1 fruit fly cellular context compared by ENCODE assay signal in genomic region chrX:18546785-18547184, dm6.
TF ChIP-seq lines count a peak whose summit lies in the region.

No protein-coding gene starts in this region.

TF ChIP-seq in whole organism, embryonic, 481 proteins besides CTCF, POLR2A, EP300 and RAD21 (continued from another document and continues in another):
- TF ChIP-seq ab (GFP tag; optimal IDR thresholded peaks at IDR 0.05; lab: Kevin White, UChicago) (peak; percentile 39), MBD-R2 (GFP tag; IDR thresholded peaks at IDR 0.05; lab: Robert Waterston, UW) (peak; percentile 77), CrebB (tag; optimal IDR thresholded peaks at IDR 0.05; lab: Kevin White, UChicago) (peak; percentile 53), CG6791 (GFP tag; IDR thresholded peaks at IDR 0.05; lab: Robert Waterston, UW; ENCODE audit: partially characterized antibody) (no peak), Abd-B (GFP tag; optimal IDR thresholded peaks at IDR 0.05; lab: Kevin White, UChicago) (peak; percentile 77), Opbp (GFP tag; IDR thresholded peaks at IDR 0.05; lab: Robert Waterston, UW; ENCODE audit: partially characterized antibody) (no peak), danr (GFP tag; IDR thresholded peaks at IDR 0.05; lab: Robert Waterston, UW) (peak; percentile 77), CG43689 (GFP tag; IDR thresholded peaks at IDR 0.05; lab: Robert Waterston, UW) (peak; percentile 39; the same call in 1 of the 2 replicates), az2 (GFP tag; optimal IDR thresholded peaks at IDR 0.05; lab: Kevin White, UChicago) (peak; percentile 68), BtbVII (GFP tag; optimal IDR thresholded peaks at IDR 0.05; lab: Kevin White, UChicago) (peak; percentile 58), CG10147 (GFP tag; optimal IDR thresholded peaks at IDR 0.05; lab: Kevin White, UChicago) (peak; percentile 72), ash1 (GFP tag; optimal IDR thresholded peaks at IDR 0.05; lab: Kevin White, UChicago) (no peak), cwo (GFP tag; optimal IDR thresholded peaks at IDR 0.05; lab: Kevin White, UChicago) (peak; percentile 71), CG1602 (GFP tag; optimal IDR thresholded peaks at IDR 0.05; lab: Kevin White, UChicago) (peak; percentile 63), CG10654 (GFP tag; optimal IDR thresholded peaks at IDR 0.05; lab: Kevin White, UChicago) (peak; percentile 58), CG5953 (GFP tag; IDR thresholded peaks at IDR 0.05; lab: Robert Waterston, UW) (peak; percentile 81), Sry-β (GFP tag; optimal IDR thresholded peaks at IDR 0.05; lab: Kevin White, UChicago) (no peak), CG1832 (GFP tag; optimal IDR thresholded peaks at IDR 0.05; lab: Kevin White, UChicago) (no peak), fd3F (GFP tag; optimal IDR thresholded peaks at IDR 0.05; lab: Kevin White, UChicago) (peak; percentile 81), CG14441 (GFP tag; IDR thresholded peaks at IDR 0.05; lab: Robert Waterston, UW) (peak; percentile 92), CG30020 (tag; optimal IDR thresholded peaks at IDR 0.05; lab: Kevin White, UChicago) (no peak), CG17385 (GFP tag; optimal IDR thresholded peaks at IDR 0.05; lab: Kevin White, UChicago) (peak; percentile 61), gfzf (GFP tag; optimal IDR thresholded peaks at IDR 0.05; lab: Kevin White, UChicago) (no peak), CG3065 (GFP tag; optimal IDR thresholded peaks at IDR 0.05; lab: Kevin White, UChicago) (no peak), Myb (GFP tag; optimal IDR thresholded peaks at IDR 0.05; lab: Kevin White, UChicago) (peak; percentile 57), crp (GFP tag; optimal IDR thresholded peaks at IDR 0.05; lab: Kevin White, UChicago) (peak in 1 of 2 experiments; percentile 2), bsh (GFP tag; optimal IDR thresholded peaks at IDR 0.05; lab: Kevin White, UChicago) (peak in 1 of 2 experiments; percentile 71), CG6654 (GFP tag; optimal IDR thresholded peaks at IDR 0.05; lab: Kevin White, UChicago) (peak; percentile 15), H15 (GFP tag; IDR thresholded peaks at IDR 0.05; lab: Robert Waterston, UW) (peak; percentile 83), cg (GFP tag; optimal IDR thresholded peaks at IDR 0.05; lab: Kevin White, UChicago) (no peak), Dbx (GFP tag; IDR thresholded peaks at IDR 0.05; lab: Robert Waterston, UW) (peak; percentile 88), CG17912 (GFP tag; optimal IDR thresholded peaks at IDR 0.05; lab: Kevin White, UChicago) (no peak), en (GFP tag; optimal IDR thresholded peaks at IDR 0.05; lab: Kevin White, UChicago) (peak; percentile 62), CG8089 (GFP tag; optimal IDR thresholded peaks at IDR 0.05; lab: Kevin White, UChicago) (peak; percentile 55), chif (GFP tag; optimal IDR thresholded peaks at IDR 0.05; lab: Kevin White, UChicago) (peak; percentile 52 to 67), CG34422 (GFP tag; IDR thresholded peaks at IDR 0.05; lab: Robert Waterston, UW) (peak; percentile 79), D19A (tag; optimal IDR thresholded peaks at IDR 0.05; lab: Kevin White, UChicago) (peak; percentile 97), Deaf1 (tag; optimal IDR thresholded peaks at IDR 0.05; lab: Kevin White, UChicago) (peak; percentile 52), CG18011 (GFP tag; optimal IDR thresholded peaks at IDR 0.05; lab: Kevin White, UChicago) (peak; percentile 44), tio (GFP tag; optimal IDR thresholded peaks at IDR 0.05; lab: Kevin White, UChicago) (peak; percentile 50), CG1647 (GFP tag; optimal IDR thresholded peaks at IDR 0.05; lab: Kevin White, UChicago) (peak; percentile 71), Dek (tag; optimal IDR thresholded peaks at IDR 0.05; lab: Kevin White, UChicago) (peak; percentile 68), CG2678 (tag; optimal IDR thresholded peaks at IDR 0.05; lab: Kevin White, UChicago) (peak; percentile 87), Doc2 (GFP tag; IDR thresholded peaks at IDR 0.05; lab: Robert Waterston, UW) (0 out of 2 replicates have a peak, but pooled peaks have one; percentile 17), slou (GFP tag; optimal IDR thresholded peaks at IDR 0.05; lab: Kevin White, UChicago) (no peak), Ets97D (GFP tag; optimal IDR thresholded peaks at IDR 0.05; lab: Kevin White, UChicago) (no peak), CG14667 (GFP tag; IDR thresholded peaks at IDR 0.05; lab: Robert Waterston, UW) (peak; percentile 81), wek (GFP tag; optimal IDR thresholded peaks at IDR 0.05; lab: Kevin White, UChicago) (peak; percentile 41), nom (GFP tag; optimal IDR thresholded peaks at IDR 0.05; lab: Kevin White, UChicago) (no peak), da (GFP tag; optimal IDR thresholded peaks at IDR 0.05; lab: Kevin White, UChicago) (no peak), tap (tag; optimal IDR thresholded peaks at IDR 0.05; lab: Kevin White, UChicago) (peak; percentile 73), p53 (GFP tag; optimal IDR thresholded peaks at IDR 0.05; lab: Kevin White, UChicago) (peak; percentile 11), dm (GFP tag; optimal IDR thresholded peaks at IDR 0.05; lab: Kevin White, UChicago) (peak; percentile 40), CG6689 (GFP tag; IDR thresholded peaks at IDR 0.05; lab: Robert Waterston, UW) (peak; percentile 86), D19B (GFP tag; optimal IDR thresholded peaks at IDR 0.05; lab: Kevin White, UChicago) (peak; percentile 52), CG7556 (GFP tag; optimal IDR thresholded peaks at IDR 0.05; lab: Kevin White, UChicago) (peak; percentile 61), NFAT (GFP tag; IDR thresholded peaks at IDR 0.05; lab: Robert Waterston, UW) (peak; percentile 86), Dfd (GFP tag; optimal IDR thresholded peaks at IDR 0.05; lab: Kevin White, UChicago) (no peak), CG12942 (GFP tag; optimal IDR thresholded peaks at IDR 0.05; lab: Kevin White, UChicago) (peak; percentile 51), eve (GFP tag; optimal IDR thresholded peaks at IDR 0.05; lab: Kevin White, UChicago) (peak in 1 of 2 experiments; percentile 84), Side (GFP tag; optimal IDR thresholded peaks at IDR 0.05; lab: Kevin White, UChicago) (peak; percentile 66), ara (GFP tag; IDR thresholded peaks at IDR 0.05; lab: Robert Waterston, UW) (peak; percentile 83), twi (tag; optimal IDR thresholded peaks at IDR 0.05; lab: Kevin White, UChicago) (peak; percentile 23), CG6813 (GFP tag; optimal IDR thresholded peaks at IDR 0.05; lab: Kevin White, UChicago) (peak; percentile 57), croc (GFP tag; conservative IDR thresholded peaks at IDR 0.05; lab: Robert Waterston, UW) (0 out of 3 replicates have a peak, but pooled peaks have one; percentile 37), TFAM (GFP tag; optimal IDR thresholded peaks at IDR 0.05; lab: Kevin White, UChicago) (no peak), nmo (GFP tag; optimal IDR thresholded peaks at IDR 0.05; lab: Kevin White, UChicago) (peak; percentile 78), CG13624 (GFP tag; optimal IDR thresholded peaks at IDR 0.05; lab: Kevin White, UChicago) (peak; percentile 81), CG4820 (GFP tag; optimal IDR thresholded peaks at IDR 0.05; lab: Kevin White, UChicago) (peak; percentile 55), Hey (tag; optimal IDR thresholded peaks at IDR 0.05; lab: Kevin White, UChicago) (no peak), CG17359 (tag; optimal IDR thresholded peaks at IDR 0.05; lab: Kevin White, UChicago) (peak; percentile 74), insv (GFP tag; optimal IDR thresholded peaks at IDR 0.05; lab: Kevin White, UChicago) (no peak), Bdp1 (GFP tag; optimal IDR thresholded peaks at IDR 0.05; lab: Kevin White, UChicago) (peak; percentile 51), CG10543 (GFP tag; optimal IDR thresholded peaks at IDR 0.05; lab: Kevin White, UChicago) (peak; percentile 64), nau (GFP tag; optimal IDR thresholded peaks at IDR 0.05; lab: Kevin White, UChicago) (peak; percentile 24), E2f2 (GFP tag; IDR thresholded peaks at IDR 0.05; lab: Robert Waterston, UW) (peak; percentile 53), mld (GFP tag; IDR thresholded peaks at IDR 0.05; lab: Robert Waterston, UW; ENCODE audit: partially characterized antibody) (no peak), Mrtf (GFP tag; IDR thresholded peaks at IDR 0.05; lab: Robert Waterston, UW) (peak; percentile 75; the same call in 2 of the 3 replicates), h (optimal IDR thresholded peaks at IDR 0.05; lab: Kevin White, UChicago) (no peak), crc (GFP tag; optimal IDR thresholded peaks at IDR 0.05; lab: Kevin White, UChicago) (peak; percentile 50), Pdp1 (GFP tag; optimal IDR thresholded peaks at IDR 0.05; lab: Kevin White, UChicago) (peak; percentile 77 to 78), Dref (GFP tag; IDR thresholded peaks at IDR 0.05; lab: Robert Waterston, UW) (0 out of 2 replicates have a peak, but pooled peaks have one; percentile 8), Aef1 (GFP tag; IDR thresholded peaks at IDR 0.05; lab: Robert Waterston, UW) (peak; percentile 91), Sry-δ (GFP tag; optimal IDR thresholded peaks at IDR 0.05; lab: Kevin White, UChicago) (peak; percentile 27), gro (GFP tag; optimal IDR thresholded peaks at IDR 0.05; lab: Kevin White, UChicago) (peak; percentile 76), tll (GFP tag; optimal IDR thresholded peaks at IDR 0.05; lab: Kevin White, UChicago) (no peak), btn (GFP tag; optimal IDR thresholded peaks at IDR 0.05; lab: Kevin White, UChicago) (peak; percentile 47), Eip74EF (GFP tag; optimal IDR thresholded peaks at IDR 0.05; lab: Kevin White, UChicago) (peak in 1 of 2 experiments; percentile 54), ac (GFP tag; optimal IDR thresholded peaks at IDR 0.05; lab: Kevin White, UChicago) (no peak), CG10462 (GFP tag; optimal IDR thresholded peaks at IDR 0.05; lab: Kevin White, UChicago) (peak; percentile 28), zfh1 (GFP tag; IDR thresholded peaks at IDR 0.05; lab: Robert Waterston, UW) (peak; percentile 82), Xrp1 (GFP tag; IDR thresholded peaks at IDR 0.05; lab: Robert Waterston, UW) (peak; percentile 85), CG12236 (GFP tag; optimal IDR thresholded peaks at IDR 0.05; lab: Kevin White, UChicago) (peak; percentile 37), Drgx (GFP tag; IDR thresholded peaks at IDR 0.05; lab: Robert Waterston, UW) (peak; percentile 91), yki (optimal IDR thresholded peaks at IDR 0.05; lab: Kevin White, UChicago) (no peak), CG7745 (tag; optimal IDR thresholded peaks at IDR 0.05; lab: Kevin White, UChicago) (no peak), lmd (GFP tag; IDR thresholded peaks at IDR 0.05; lab: Robert Waterston, UW) (peak; percentile 89), CG17802 (tag; optimal IDR thresholded peaks at IDR 0.05; lab: Kevin White, UChicago) (no peak), nerfin-1 (tag; optimal IDR thresholded peaks at IDR 0.05; lab: Kevin White, UChicago) (peak; percentile 52), unpg (GFP tag; optimal IDR thresholded peaks at IDR 0.05; lab: Kevin White, UChicago) (peak; percentile 82), CG4424 (GFP tag; optimal IDR thresholded peaks at IDR 0.05; lab: Kevin White, UChicago) (peak; percentile 62), chn (GFP tag; optimal IDR thresholded peaks at IDR 0.05; lab: Kevin White, UChicago) (peak; percentile 42), ham (GFP tag; IDR thresholded peaks at IDR 0.05; lab: Robert Waterston, UW) (peak; percentile 12; the same call in 1 of the 2 replicates), CG3726 (GFP tag; IDR thresholded peaks at IDR 0.05; lab: Robert Waterston, UW) (no peak), gt (GFP tag; IDR thresholded peaks at IDR 0.05; lab: Robert Waterston, UW) (0 out of 2 replicates have a peak, but pooled peaks have one; percentile 28), pzg (GFP tag; optimal IDR thresholded peaks at IDR 0.05; lab: Kevin White, UChicago) (no peak), pnt (GFP tag; optimal IDR thresholded peaks at IDR 0.05; lab: Kevin White, UChicago) (peak; percentile 76), emc (GFP tag; optimal IDR thresholded peaks at IDR 0.05; lab: Kevin White, UChicago) (peak; percentile 32), pho (GFP tag; optimal IDR thresholded peaks at IDR 0.05; lab: Kevin White, UChicago) (peak; percentile 67), CG10366 (GFP tag; IDR thresholded peaks at IDR 0.05; lab: Robert Waterston, UW) (peak; percentile 77), Bgb (GFP tag; IDR thresholded peaks at IDR 0.05; lab: Robert Waterston, UW; ENCODE audit: partially characterized antibody) (no peak), caup (GFP tag; optimal IDR thresholded peaks at IDR 0.05; lab: Kevin White, UChicago; ENCODE audit: severe bottlenecking) (peak; percentile 68), pfk (GFP tag; optimal IDR thresholded peaks at IDR 0.05; lab: Kevin White, UChicago) (no peak), CG7372 (GFP tag; IDR thresholded peaks at IDR 0.05; lab: Robert Waterston, UW) (peak; percentile 88), CG13424 (tag; optimal IDR thresholded peaks at IDR 0.05; lab: Kevin White, UChicago) (peak; percentile 85), CG17328 (GFP tag; IDR thresholded peaks at IDR 0.05; lab: Robert Waterston, UW) (peak; percentile 73), CG11093 (GFP tag; IDR thresholded peaks at IDR 0.05; lab: Robert Waterston, UW) (peak; percentile 82), Dad (GFP tag; optimal IDR thresholded peaks at IDR 0.05; lab: Kevin White, UChicago) (peak; percentile 61), Med (GFP tag; lab: Kevin White, UChicago) (peak; percentile 97), GATAe (GFP tag; conservative IDR thresholded peaks at IDR 0.05; lab: Robert Waterston, UW) (peak; percentile 45; the same call in 1 of the 2 replicates), hth (optimal IDR thresholded peaks at IDR 0.05; lab: Kevin White, UChicago) (no peak), run (tag; optimal IDR thresholded peaks at IDR 0.05; lab: Kevin White, UChicago) (peak; percentile 53), disco-r (GFP tag; optimal IDR thresholded peaks at IDR 0.05; lab: Kevin White, UChicago) (peak; percentile 62), Chrac-16 (GFP tag; optimal IDR thresholded peaks at IDR 0.05; lab: Kevin White, UChicago) (peak; percentile 54), MESR4 (GFP tag; optimal IDR thresholded peaks at IDR 0.05; lab: Kevin White, UChicago) (no peak), bigmax (GFP tag; optimal IDR thresholded peaks at IDR 0.05; lab: Kevin White, UChicago) (no peak), CG7839 (tag; optimal IDR thresholded peaks at IDR 0.05; lab: Kevin White, UChicago) (peak; percentile 84), gce (GFP tag; IDR thresholded peaks at IDR 0.05; lab: Robert Waterston, UW) (peak; percentile 45; the same call in 2 of the 3 replicates), Hr3 (GFP tag; optimal IDR thresholded peaks at IDR 0.05; lab: Kevin White, UChicago) (peak; percentile 50), ranshi (GFP tag; IDR thresholded peaks at IDR 0.05; lab: Robert Waterston, UW) (peak; percentile 85), CG6765 (GFP tag; optimal IDR thresholded peaks at IDR 0.05; lab: Kevin White, UChicago) (peak; percentile 33), ase (GFP tag; IDR thresholded peaks at IDR 0.05; lab: Robert Waterston, UW) (peak; percentile 81)
